Worm (Caenorhabditis elegans): ENCODE results near the gene srbc-26.

Gene srbc-26

ce11 chrV:17177967-17178366 lies 6.3 kb downstream of the srbc-26 start, which contains the start of gene srsx-1:
srsx-1 (minus strand) TSS chrV:17178067.
- TF ChIP-seq ztf-23 (GFP tag; IDR thresholded peaks at IDR 0.05), result no peak
- no peak for TF ChIP-seq cog-1 (tag; optimal IDR thresholded peaks at IDR 0.05)
- no peak for TF ChIP-seq klf-2 (GFP tag; conservative IDR thresholded peaks at IDR 0.05)
- TF ChIP-seq ref-1 (GFP tag; conservative IDR thresholded peaks at IDR 0.05), result no peak
- no peak for TF ChIP-seq med-1 (GFP tag; optimal IDR thresholded peaks at IDR 0.05; ENCODE audit: insufficient read depth)
- no peak for TF ChIP-seq T22C8.4 (GFP tag; IDR thresholded peaks at IDR 0.05)
- TF ChIP-seq tab-1 (GFP tag; IDR thresholded peaks at IDR 0.05), result no peak
- no peak for TF ChIP-seq flt-1 (GFP tag; IDR thresholded peaks at IDR 0.05)
- TF ChIP-seq ztf-29 (GFP tag; IDR thresholded peaks at IDR 0.05), result no peak

ce11 chrV:17178457-17178856 lies 6.8 kb downstream of the srbc-26 start, which contains the start of gene srh-174:
srh-174 (plus strand) TSS chrV:17178757.
- TF ChIP-seq tab-1 (GFP tag; IDR thresholded peaks at IDR 0.05) (no peak), T22C8.4 (GFP tag; IDR thresholded peaks at IDR 0.05) (no peak)

ce11 chrV:17182045-17182444 lies 10.4 kb downstream of the srbc-26 start, which contains the start of gene srh-159:
srh-159 (plus strand) TSS chrV:17182345.
- TF ChIP-seq flt-1 (GFP tag; IDR thresholded peaks at IDR 0.05), result no peak
- no peak for TF ChIP-seq tab-1 (GFP tag; IDR thresholded peaks at IDR 0.05)
- no peak for TF ChIP-seq ztf-29 (GFP tag; IDR thresholded peaks at IDR 0.05)
- TF ChIP-seq cog-1 (tag; optimal IDR thresholded peaks at IDR 0.05), result no peak
- no peak for TF ChIP-seq klf-2 (GFP tag; conservative IDR thresholded peaks at IDR 0.05)
- TF ChIP-seq ref-1 (GFP tag; conservative IDR thresholded peaks at IDR 0.05), result no peak
- TF ChIP-seq ztf-23 (GFP tag; IDR thresholded peaks at IDR 0.05), result no peak
- TF ChIP-seq med-1 (GFP tag; optimal IDR thresholded peaks at IDR 0.05; ENCODE audit: insufficient read depth), result no peak
- TF ChIP-seq T22C8.4 (GFP tag; IDR thresholded peaks at IDR 0.05), result no peak

- TF ChIP-seq cog-1 (tag; optimal IDR thresholded peaks at IDR 0.05) (no peak), flt-1 (GFP tag; IDR thresholded peaks at IDR 0.05) (no peak), ref-1 (GFP tag; conservative IDR thresholded peaks at IDR 0.05) (no peak), tab-1 (GFP tag; IDR thresholded peaks at IDR 0.05) (no peak), med-1 (GFP tag; optimal IDR thresholded peaks at IDR 0.05; ENCODE audit: insufficient read depth) (no peak), T22C8.4 (GFP tag; IDR thresholded peaks at IDR 0.05) (no peak), ztf-23 (GFP tag; IDR thresholded peaks at IDR 0.05) (no peak), ztf-29 (GFP tag; IDR thresholded peaks at IDR 0.05) (no peak), klf-2 (GFP tag; conservative IDR thresholded peaks at IDR 0.05) (no peak)
Observed at ce11 chrV:17190399-17190798, 18.7 kb downstream of the srbc-26 start, which contains the start of gene str-199. str-199 (minus strand) TSS chrV:17190499.

- TF ChIP-seq klf-2 (GFP tag; conservative IDR thresholded peaks at IDR 0.05) (no peak), med-1 (GFP tag; optimal IDR thresholded peaks at IDR 0.05; ENCODE audit: insufficient read depth) (no peak), ztf-23 (GFP tag; IDR thresholded peaks at IDR 0.05) (no peak), ztf-29 (GFP tag; IDR thresholded peaks at IDR 0.05) (no peak), tab-1 (GFP tag; IDR thresholded peaks at IDR 0.05) (no peak), flt-1 (GFP tag; IDR thresholded peaks at IDR 0.05) (no peak), cog-1 (tag; optimal IDR thresholded peaks at IDR 0.05) (no peak), T22C8.4 (GFP tag; IDR thresholded peaks at IDR 0.05) (no peak), ref-1 (GFP tag; conservative IDR thresholded peaks at IDR 0.05) (no peak)
Observed at ce11 chrV:17192238-17192637, 20.6 kb downstream of the srbc-26 start, which contains the start of gene srz-47. srz-47 (minus strand) TSS chrV:17192338.

- TF ChIP-seq ztf-23 (GFP tag; IDR thresholded peaks at IDR 0.05) (no peak), flt-1 (GFP tag; IDR thresholded peaks at IDR 0.05) (no peak), cog-1 (tag; optimal IDR thresholded peaks at IDR 0.05) (no peak)
Observed at ce11 chrV:17198926-17199325, 27.3 kb downstream of the srbc-26 start, which contains the start of gene srz-96. srz-96 (plus strand) TSS chrV:17199226.

ce11 chrV:17201847-17202246 lies 30.2 kb downstream of the srbc-26 start, which contains the start of gene Y68A4A.10:
Y68A4A.10 (plus strand) TSS chrV:17202147.
- TF ChIP-seq klf-2 (GFP tag; conservative IDR thresholded peaks at IDR 0.05) (no peak), med-1 (GFP tag; optimal IDR thresholded peaks at IDR 0.05; ENCODE audit: insufficient read depth) (no peak), flt-1 (GFP tag; IDR thresholded peaks at IDR 0.05) (no peak), ref-1 (GFP tag; conservative IDR thresholded peaks at IDR 0.05) (no peak)

- TF ChIP-seq T22C8.4 (GFP tag; IDR thresholded peaks at IDR 0.05) (no peak), ztf-23 (GFP tag; IDR thresholded peaks at IDR 0.05) (no peak), med-1 (GFP tag; optimal IDR thresholded peaks at IDR 0.05; ENCODE audit: insufficient read depth) (no peak), ref-1 (GFP tag; conservative IDR thresholded peaks at IDR 0.05) (no peak), tab-1 (GFP tag; IDR thresholded peaks at IDR 0.05) (no peak), cog-1 (tag; optimal IDR thresholded peaks at IDR 0.05) (no peak), ztf-29 (GFP tag; IDR thresholded peaks at IDR 0.05) (no peak), klf-2 (GFP tag; conservative IDR thresholded peaks at IDR 0.05) (no peak), flt-1 (GFP tag; IDR thresholded peaks at IDR 0.05) (no peak)
Observed at ce11 chrV:17206469-17206868, 34.8 kb downstream of the srbc-26 start.

ce11 chrV:17208045-17208444 lies 36.4 kb downstream of the srbc-26 start, which contains the start of gene Y68A4A.13:
Y68A4A.13 (minus strand) TSS chrV:17208145.
- TF ChIP-seq cog-1 (tag; optimal IDR thresholded peaks at IDR 0.05) (no peak), ref-1 (GFP tag; conservative IDR thresholded peaks at IDR 0.05) (no peak), klf-2 (GFP tag; conservative IDR thresholded peaks at IDR 0.05) (no peak), tab-1 (GFP tag; IDR thresholded peaks at IDR 0.05) (no peak), med-1 (GFP tag; optimal IDR thresholded peaks at IDR 0.05; ENCODE audit: insufficient read depth) (no peak), flt-1 (GFP tag; IDR thresholded peaks at IDR 0.05) (no peak), ztf-23 (GFP tag; IDR thresholded peaks at IDR 0.05) (no peak), ztf-29 (GFP tag; IDR thresholded peaks at IDR 0.05) (no peak), T22C8.4 (GFP tag; IDR thresholded peaks at IDR 0.05) (no peak)

- TF ChIP-seq ref-1 (GFP tag; conservative IDR thresholded peaks at IDR 0.05), result no peak
- no peak for TF ChIP-seq med-1 (GFP tag; optimal IDR thresholded peaks at IDR 0.05; ENCODE audit: insufficient read depth)
- TF ChIP-seq klf-2 (GFP tag; conservative IDR thresholded peaks at IDR 0.05), result no peak
- no peak for TF ChIP-seq T22C8.4 (GFP tag; IDR thresholded peaks at IDR 0.05)
- TF ChIP-seq ztf-23 (GFP tag; IDR thresholded peaks at IDR 0.05), result no peak
- no peak for TF ChIP-seq cog-1 (tag; optimal IDR thresholded peaks at IDR 0.05)
- TF ChIP-seq flt-1 (GFP tag; IDR thresholded peaks at IDR 0.05), result no peak
- no peak for TF ChIP-seq tab-1 (GFP tag; IDR thresholded peaks at IDR 0.05)
- TF ChIP-seq ztf-29 (GFP tag; IDR thresholded peaks at IDR 0.05), result no peak
Observed at ce11 chrV:17211989-17212731, 40.5 kb downstream of the srbc-26 start, which contains the start of gene srh-236. srh-236 (minus strand) TSS chrV:17212039.

Data from whole organism, midembryonic.